Worm (Caenorhabditis elegans) whole organism, mixed stage, embryonic: ENCODE measurements around the gene ccpp-6.

Experiments
- M03D4.4 ChIP-seq: sonication (generic microtip); optimal IDR thresholded peaks from 2 replicates; lab custom pipeline; 2017; ENCODE audit warnings: mild to moderate bottlenecking, missing genetic modification characterization, missing compliant biosample characterization
- bed-3 ChIP-seq: fragments of 200-800 bp; sonication (Bioruptor generic); optimal IDR thresholded peaks from 3 replicates; lab custom pipeline; 2018; ENCODE audit warnings: mild to moderate bottlenecking, missing genetic modification characterization, moderate library complexity, missing compliant biosample characterization
- blmp-1 ChIP-seq: fragments of 150-350 bp; optimal IDR thresholded peaks from 2 replicates; lab custom pipeline; 2014; ENCODE audit warnings: missing biosample characterization, missing genetic modification characterization
- ceh-39 ChIP-seq: fragments of 150-350 bp; optimal IDR thresholded peaks from 2 replicates; lab custom pipeline; 2014; ENCODE audit warnings: missing biosample characterization, missing genetic modification characterization
- ceh-43 ChIP-seq: fragments of 200-800 bp; sonication (Bioruptor generic); optimal IDR thresholded peaks from 2 replicates; lab custom pipeline; 2018; ENCODE audit warnings: mild to moderate bottlenecking, missing genetic modification characterization, moderate library complexity, missing compliant biosample characterization
- ceh-83 ChIP-seq: fragments of 200-800 bp; sonication (Bioruptor generic); optimal IDR thresholded peaks from 2 replicates; lab custom pipeline; 2018; ENCODE audit warnings: mild to moderate bottlenecking, missing genetic modification characterization, missing compliant biosample characterization
- ces-1 ChIP-seq: fragments of 150-350 bp; optimal IDR thresholded peaks from 2 replicates; lab custom pipeline; 2014; ENCODE audit warnings: missing biosample characterization, missing genetic modification reagents, missing genetic modification characterization
- cnd-1 ChIP-seq: fragments of 200-800 bp; sonication (Bioruptor generic); optimal IDR thresholded peaks from 2 replicates; lab custom pipeline; 2018; ENCODE audit warnings: mild to moderate bottlenecking, missing genetic modification characterization, missing compliant biosample characterization
- drap-1 ChIP-seq: fragments of 200-800 bp; sonication (Bioruptor generic); optimal IDR thresholded peaks from 3 replicates; lab custom pipeline; 2018; ENCODE audit warnings: mild to moderate bottlenecking, missing genetic modification characterization, missing compliant biosample characterization
- elt-1 ChIP-seq: sonication (generic microtip); optimal IDR thresholded peaks from 2 replicates; lab custom pipeline; 2017; ENCODE audit warnings: missing genetic modification characterization, mild to moderate bottlenecking, missing compliant biosample characterization, antibody characterized with exemption, moderate library complexity, borderline replicate concordance; ENCODE audit not compliant: insufficient read depth
- elt-3 ChIP-seq: fragments of 150-350 bp; optimal IDR thresholded peaks from 2 replicates; lab custom pipeline; 2014; ENCODE audit warnings: missing biosample characterization, missing genetic modification characterization
- flh-1 ChIP-seq: fragments of 200-800 bp; sonication (Bioruptor generic); optimal IDR thresholded peaks from 2 replicates; lab custom pipeline; 2018; ENCODE audit warnings: mild to moderate bottlenecking, missing genetic modification characterization, moderate library complexity, missing compliant biosample characterization
- ham-2 ChIP-seq: fragments of 200-800 bp; sonication (Bioruptor generic); optimal IDR thresholded peaks from 2 replicates; lab custom pipeline; 2018; ENCODE audit warnings: mild to moderate bottlenecking, missing genetic modification characterization, missing compliant biosample characterization
- hlh-1 ChIP-seq: fragments of 150-350 bp; optimal IDR thresholded peaks from 2 replicates; lab custom pipeline; 2014; ENCODE audit warnings: missing biosample characterization, missing genetic modification reagents, missing genetic modification characterization
- lin-13 ChIP-seq: fragments of 150-350 bp; optimal IDR thresholded peaks from 2 replicates; lab custom pipeline; 2014; ENCODE audit warnings: missing biosample characterization, missing genetic modification characterization
- lin-32 ChIP-seq: fragments of 200-800 bp; sonication (Bioruptor generic); optimal IDR thresholded peaks from 2 replicates; lab custom pipeline; 2018; ENCODE audit warnings: mild to moderate bottlenecking, missing genetic modification characterization, missing compliant biosample characterization
- lsy-2 ChIP-seq: fragments of 150-350 bp; optimal IDR thresholded peaks from 2 replicates; lab custom pipeline; 2014; ENCODE audit warnings: missing biosample characterization, missing genetic modification characterization
- mab-5 ChIP-seq: fragments of 150-350 bp; optimal IDR thresholded peaks from 2 replicates; lab custom pipeline; 2014; ENCODE audit warnings: missing biosample characterization, missing genetic modification characterization
- mep-1 ChIP-seq: fragments of 150-350 bp; optimal IDR thresholded peaks from 2 replicates; lab custom pipeline; 2017; ENCODE audit warnings: missing biosample characterization, missing genetic modification reagents, missing genetic modification characterization, inconsistent platforms
- mls-2 ChIP-seq: sonication (generic microtip); optimal IDR thresholded peaks from 2 replicates; lab custom pipeline; 2016; ENCODE audit warnings: mild to moderate bottlenecking, missing genetic modification characterization, moderate library complexity, missing compliant biosample characterization
- nhr-12 ChIP-seq: fragments of 150-350 bp; optimal IDR thresholded peaks from 2 replicates; lab custom pipeline; 2014; ENCODE audit warnings: missing biosample characterization, missing genetic modification characterization
- nhr-2 ChIP-seq: fragments of 150-350 bp; optimal IDR thresholded peaks from 2 replicates; lab custom pipeline; 2014; ENCODE audit warnings: missing biosample characterization, missing genetic modification characterization
- nhr-237 ChIP-seq: fragments of 150-350 bp; optimal IDR thresholded peaks from 2 replicates; lab custom pipeline; 2014; ENCODE audit warnings: missing biosample characterization, missing genetic modification characterization
- nhr-28 ChIP-seq: fragments of 150-350 bp; optimal IDR thresholded peaks from 2 replicates; lab custom pipeline; 2014; ENCODE audit warnings: missing biosample characterization, missing genetic modification characterization
- nhr-76 ChIP-seq: sonication (generic microtip); optimal IDR thresholded peaks from 2 replicates; lab custom pipeline; 2017; ENCODE audit warnings: missing biosample characterization, missing genetic modification characterization
- pha-4 ChIP-seq: fragments of 150-350 bp; optimal IDR thresholded peaks from 2 replicates; lab custom pipeline; 2018; ENCODE audit warnings: missing biosample characterization, missing genetic modification reagents, missing genetic modification characterization
- sem-2 ChIP-seq: fragments of 200-800 bp; sonication (Bioruptor generic); optimal IDR thresholded peaks from 2 replicates; lab custom pipeline; 2018; ENCODE audit warnings: mild to moderate bottlenecking, missing genetic modification characterization, missing compliant biosample characterization
- snpc-4 ChIP-seq: fragments of 150-350 bp; optimal IDR thresholded peaks from 2 replicates; lab custom pipeline; 2014; ENCODE audit warnings: missing biosample characterization, missing genetic modification characterization
- sptf-1 ChIP-seq: sonication (generic microtip); optimal IDR thresholded peaks from 2 replicates; lab custom pipeline; 2017; ENCODE audit warnings: mild to moderate bottlenecking, missing genetic modification characterization, moderate library complexity, missing compliant biosample characterization
- tbx-8 ChIP-seq: fragments of 200-800 bp; sonication (Bioruptor generic); optimal IDR thresholded peaks from 2 replicates; lab custom pipeline; 2018; ENCODE audit warnings: mild to moderate bottlenecking, missing genetic modification characterization, moderate library complexity, missing compliant biosample characterization
- unc-120 ChIP-seq: sonication (generic microtip); optimal IDR thresholded peaks from 2 replicates; lab custom pipeline; 2017; ENCODE audit warnings: missing genetic modification characterization, missing compliant biosample characterization; ENCODE audit not compliant: poor library complexity, severe bottlenecking
- unc-39 ChIP-seq: fragments of 150-350 bp; optimal IDR thresholded peaks from 2 replicates; lab custom pipeline; 2014; ENCODE audit warnings: missing biosample characterization, missing genetic modification characterization
- unc-62 ChIP-seq: fragments of 150-350 bp; optimal IDR thresholded peaks from 2 replicates; lab custom pipeline; 2014; ENCODE audit warnings: missing biosample characterization, missing genetic modification reagents, missing genetic modification characterization
- zip-8 ChIP-seq: fragments of 150-350 bp; optimal IDR thresholded peaks from 2 replicates; lab custom pipeline; 2014; ENCODE audit warnings: missing biosample characterization, missing genetic modification characterization
- ztf-11 ChIP-seq: fragments of 150-350 bp; optimal IDR thresholded peaks from 2 replicates; lab custom pipeline; 2014; ENCODE audit warnings: missing biosample characterization, missing genetic modification characterization

The ccpp-6 gene

ce11 chrII:5373275-5374047, 13.7 kb downstream of the ccpp-6 start, which contains the start of the genes agt-2 and F09E5.3:
TSS of gene agt-2 (minus strand) at chrII:5373827.
TSS of gene F09E5.3 (plus strand) at chrII:5373997.
- peak; percentile 77 for TF ChIP-seq nhr-237 (tag; lab: Kevin White, UChicago)
- TF ChIP-seq pha-4: peak; percentile 95
- peak; percentile 90 for TF ChIP-seq lin-13 (tag; lab: Kevin White, UChicago)
- TF ChIP-seq mls-2 (tag; lab: Kevin White, UChicago): peak; percentile 17
- peak; percentile 90 for TF ChIP-seq mep-1 (tag; lab: Kevin White, UChicago)
- peak; percentile 13 for TF ChIP-seq nhr-2
- TF ChIP-seq elt-1 (tag; lab: Kevin White, UChicago): no peak
- peak; percentile 26 for TF ChIP-seq unc-62 (GFP tag; lab: Kevin White, UChicago)
- no peak for TF ChIP-seq lin-32
- TF ChIP-seq tbx-8 (GFP tag; lab: Kevin White, UChicago): no peak
- no peak for TF ChIP-seq nhr-28 (tag; lab: Kevin White, UChicago)
- TF ChIP-seq ceh-83 (GFP tag; lab: Kevin White, UChicago): peak; percentile 47
- TF ChIP-seq M03D4.4: peak; percentile 9
- TF ChIP-seq nhr-12 (tag; lab: Kevin White, UChicago): no peak
- TF ChIP-seq bed-3: no peak
- TF ChIP-seq ham-2 (GFP tag; lab: Kevin White, UChicago): no peak
- peak; percentile 71 for TF ChIP-seq sptf-1
- peak; percentile 36 for TF ChIP-seq cnd-1 (tag; lab: Kevin White, UChicago)
- no peak for TF ChIP-seq flh-1 (GFP tag; lab: Kevin White, UChicago)
- TF ChIP-seq nhr-76: no peak
- TF ChIP-seq drap-1 (GFP tag; lab: Kevin White, UChicago): peak; percentile 53
- peak; percentile 74 for TF ChIP-seq ces-1 (GFP tag; lab: Kevin White, UChicago)
- TF ChIP-seq unc-39 (tag; lab: Kevin White, UChicago): no peak
- TF ChIP-seq ceh-43 (GFP tag; lab: Kevin White, UChicago): no peak
- peak; percentile 37 for TF ChIP-seq hlh-1 (tag; lab: Kevin White, UChicago)
- peak; percentile 53 for TF ChIP-seq ztf-11 (tag; lab: Kevin White, UChicago)
- no peak for TF ChIP-seq zip-8 (tag; lab: Kevin White, UChicago)
- TF ChIP-seq blmp-1 (tag; lab: Kevin White, UChicago): peak; percentile 3
- TF ChIP-seq ceh-39 (tag; lab: Kevin White, UChicago): peak; percentile 68
- TF ChIP-seq elt-3 (tag; lab: Kevin White, UChicago): no peak
- no peak for TF ChIP-seq mab-5
- TF ChIP-seq sem-2 (GFP tag; lab: Kevin White, UChicago): no peak
- TF ChIP-seq unc-120 (tag; lab: Kevin White, UChicago): no peak
- TF ChIP-seq snpc-4 (tag; lab: Kevin White, UChicago): no peak
- TF ChIP-seq lsy-2 (tag; lab: Kevin White, UChicago): peak; percentile 89

ce11 chrII:5370641-5371040, 16.5 kb downstream of the ccpp-6 start, which contains the start of gene F09E5.12:
TSS of gene F09E5.12 (minus strand) at chrII:5370741.
- TF ChIP-seq cnd-1 (tag; lab: Kevin White, UChicago) (no peak), sem-2 (GFP tag; lab: Kevin White, UChicago) (no peak), tbx-8 (GFP tag; lab: Kevin White, UChicago) (no peak), unc-62 (GFP tag; lab: Kevin White, UChicago) (no peak), lin-32 (no peak), ceh-83 (GFP tag; lab: Kevin White, UChicago) (no peak), ham-2 (GFP tag; lab: Kevin White, UChicago) (no peak), pha-4 (no peak), nhr-76 (no peak), nhr-12 (tag; lab: Kevin White, UChicago) (no peak), sptf-1 (no peak), lsy-2 (tag; lab: Kevin White, UChicago) (no peak), hlh-1 (tag; lab: Kevin White, UChicago) (no peak), lin-13 (tag; lab: Kevin White, UChicago) (no peak), blmp-1 (tag; lab: Kevin White, UChicago) (no peak), nhr-237 (tag; lab: Kevin White, UChicago) (no peak)
